Fruit fly (Drosophila melanogaster): ENCODE data around the gene Prps.

Gene Prps

dm6 chr3L:9704162-9704748, 7.8 kb upstream of the Prps start, which contains the start of gene CG16711 (continued):
- TF ChIP-seq hth (optimal IDR thresholded peaks at IDR 0.05) (no peak), CG9876 (GFP tag; optimal IDR thresholded peaks at IDR 0.05) (no peak), chinmo (GFP tag; IDR thresholded peaks at IDR 0.05; ENCODE audit: partially characterized antibody) (peak; percentile 95), grau (tag; optimal IDR thresholded peaks at IDR 0.05) (no peak), CG10274 (GFP tag; optimal IDR thresholded peaks at IDR 0.05) (no peak), CG10267 (tag; optimal IDR thresholded peaks at IDR 0.05) (peak; percentile 40), exex (tag; optimal IDR thresholded peaks at IDR 0.05) (no peak), D (optimal IDR thresholded peaks at IDR 0.05) (no peak), D (GFP tag; optimal IDR thresholded peaks at IDR 0.05) (no peak), cwo (GFP tag; optimal IDR thresholded peaks at IDR 0.05) (no peak), CG2678 (tag; optimal IDR thresholded peaks at IDR 0.05) (no peak), CG16815 (GFP tag; optimal IDR thresholded peaks at IDR 0.05) (no peak), CG8478 (optimal IDR thresholded peaks at IDR 0.05) (no peak), CG11560 (tag; IDR thresholded peaks at IDR 0.05) (no peak), fu2 (GFP tag; optimal IDR thresholded peaks at IDR 0.05) (no peak), corto (GFP tag; optimal IDR thresholded peaks at IDR 0.05) (no peak), CG14860 (GFP tag; IDR thresholded peaks at IDR 0.05; ENCODE audit: partially characterized antibody) (peak; percentile 90), stc (GFP tag; IDR thresholded peaks at IDR 0.05) (no peak), ftz-f1 (GFP tag; optimal IDR thresholded peaks at IDR 0.05) (no peak), sim (GFP tag; IDR thresholded peaks at IDR 0.05) (no peak), Myb (GFP tag; optimal IDR thresholded peaks at IDR 0.05) (peak; percentile 95), emc (GFP tag; optimal IDR thresholded peaks at IDR 0.05) (no peak), crp (GFP tag; optimal IDR thresholded peaks at IDR 0.05) (no peak), tin (GFP tag; optimal IDR thresholded peaks at IDR 0.05) (no peak), CG17328 (GFP tag; IDR thresholded peaks at IDR 0.05) (no peak), ewg (GFP tag; optimal IDR thresholded peaks at IDR 0.05) (no peak), CG8924 (tag; optimal IDR thresholded peaks at IDR 0.05) (no peak), Fer1 (GFP tag; optimal IDR thresholded peaks at IDR 0.05) (no peak), CG12299 (tag; optimal IDR thresholded peaks at IDR 0.05) (no peak), seq (GFP tag; IDR thresholded peaks at IDR 0.05) (no peak), CG12942 (GFP tag; optimal IDR thresholded peaks at IDR 0.05) (no peak), dysf (GFP tag; IDR thresholded peaks at IDR 0.05) (no peak), CG10462 (GFP tag; optimal IDR thresholded peaks at IDR 0.05) (no peak), tna (GFP tag; IDR thresholded peaks at IDR 0.05; ENCODE audit: partially characterized antibody) (peak; percentile 96), Kr (GFP tag; optimal IDR thresholded peaks at IDR 0.05) (no peak), CG2875 (GFP tag; optimal IDR thresholded peaks at IDR 0.05) (no peak), CG11696 (GFP tag; IDR thresholded peaks at IDR 0.05) (no peak), CG13424 (tag; optimal IDR thresholded peaks at IDR 0.05) (no peak), tio (GFP tag; optimal IDR thresholded peaks at IDR 0.05) (no peak), pnt (GFP tag; optimal IDR thresholded peaks at IDR 0.05) (no peak), Hey (tag; optimal IDR thresholded peaks at IDR 0.05) (no peak), vvl (GFP tag; IDR thresholded peaks at IDR 0.05) (peak; percentile 30; the same call in 1 of the 2 replicates), E2f2 (GFP tag; IDR thresholded peaks at IDR 0.05) (peak; percentile 64), CG16779 (GFP tag; IDR thresholded peaks at IDR 0.05) (no peak), Dek (tag; optimal IDR thresholded peaks at IDR 0.05) (no peak), CG5180 (GFP tag; optimal IDR thresholded peaks at IDR 0.05) (no peak), CG2202 (tag; optimal IDR thresholded peaks at IDR 0.05) (no peak), NC2β (GFP tag; optimal IDR thresholded peaks at IDR 0.05) (no peak), p53 (GFP tag; optimal IDR thresholded peaks at IDR 0.05) (no peak), CG13287 (GFP tag; IDR thresholded peaks at IDR 0.05; ENCODE audit: partially characterized antibody) (peak; percentile 97), ems (GFP tag; optimal IDR thresholded peaks at IDR 0.05) (no peak)

All from whole organism, embryonic.